Fruit fly (Drosophila melanogaster) whole organism, embryonic: Measurements from ENCODE around the gene Tig.

Experiments used
- CG10543 ChIP-seq: fragments of 200-800 bp; sonication (Bioruptor generic); optimal IDR thresholded peaks from 3 replicates; lab custom pipeline; 2017; ENCODE audit warnings: missing biosample characterization, mild to moderate bottlenecking, missing genetic modification characterization, moderate library complexity
- CG34376 ChIP-seq: fragments of 200-800 bp; sonication (Bioruptor generic); optimal IDR thresholded peaks from 2 replicates; lab custom pipeline; 2018; ENCODE audit warnings: missing biosample characterization, mild to moderate bottlenecking, missing genetic modification characterization
- CHES-1-like ChIP-seq: fragments of 200-800 bp; sonication (Bioruptor generic); optimal IDR thresholded peaks from 2 replicates; lab custom pipeline; 2016; ENCODE audit warnings: missing biosample characterization, missing genetic modification characterization
- Camta ChIP-seq: fragments of 200-800 bp; sonication (Bioruptor generic); optimal IDR thresholded peaks from 2 replicates; lab custom pipeline; 2016; ENCODE audit warnings: missing biosample characterization, missing genetic modification characterization
- Stat92E ChIP-seq, 3 experiments: fragments of >200 bp in 2 of 3; fragments of 200-800 bp in 1 of 3; sonication (Bioruptor generic) in 1 of 3; optimal IDR thresholded peaks; 2 replicates each; lab custom pipeline; 2017 to 2019; ENCODE audit warnings: missing biosample characterization in 3 of 3, missing genetic modification characterization in 3 of 3, mild to moderate bottlenecking in 1 of 3, moderate library complexity in 1 of 3
- pb ChIP-seq: fragments of 200-800 bp; sonication (Bioruptor generic); optimal IDR thresholded peaks from 3 replicates; lab custom pipeline; 2016; ENCODE audit warnings: missing biosample characterization, missing genetic modification characterization
- so ChIP-seq: fragments of 200-800 bp; sonication (Bioruptor generic); IDR thresholded peaks from 3 replicates; pipeline ENCODE4 v1.3.6; 2022; ENCODE audit warnings: missing biosample characterization, missing genetic modification characterization

DNA sequence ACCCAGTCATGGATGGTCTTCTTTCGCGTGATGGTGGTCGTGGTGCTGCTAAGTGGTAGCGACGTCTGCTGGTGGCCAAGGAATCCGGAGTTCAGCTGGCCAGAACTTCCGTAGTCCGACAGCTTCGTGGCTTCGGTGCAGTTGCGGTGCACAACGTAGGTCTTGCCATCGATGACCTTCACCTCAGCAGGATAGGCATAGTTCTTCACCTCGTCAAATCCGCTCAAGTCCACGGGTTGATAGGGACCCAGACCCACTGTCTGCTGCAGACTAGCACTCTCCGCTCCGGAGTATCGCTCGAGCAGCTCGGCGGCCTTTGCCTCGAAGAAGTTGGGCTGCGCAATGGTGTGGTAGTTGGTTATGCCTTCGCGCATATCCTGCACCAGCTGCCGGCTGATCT is 1.6 kb downstream of the Tig start:
- TF ChIP-seq so (GFP tag; lab: Robert Waterston, UW) (no peak), Stat92E (GFP tag; optimal IDR thresholded peaks at IDR 0.05; lab: Kevin White, UChicago) (no peak), CG10543 (GFP tag; lab: Kevin White, UChicago) (no peak), Camta (no peak), pb (GFP tag; lab: Kevin White, UChicago) (no peak), CHES-1-like (GFP tag; lab: Kevin White, UChicago) (no peak), CG34376 (GFP tag; lab: Kevin White, UChicago) (no peak)
